Worm (Caenorhabditis elegans) whole organism, L2 larva: Measurements from ENCODE around the gene ZK353.9.

ENCODE experiments used
- C34F6.9 ChIP-seq: fragments of 150-350 bp; optimal IDR thresholded peaks from 2 replicates; lab custom pipeline; 2014; ENCODE audit warnings: missing biosample characterization, missing genetic modification characterization
- F13H6.1 ChIP-seq: sonication (generic microtip); optimal IDR thresholded peaks from 2 replicates; lab custom pipeline; 2016; ENCODE audit warnings: missing genetic modification characterization, missing compliant biosample characterization
- R02D3.7 ChIP-seq: fragments of 150-350 bp; optimal IDR thresholded peaks from 2 replicates; lab custom pipeline; 2014; ENCODE audit warnings: missing biosample characterization, missing genetic modification characterization
- Y55F3AM.14 ChIP-seq: fragments of 200-800 bp; sonication (Bioruptor generic); optimal IDR thresholded peaks from 2 replicates; lab custom pipeline; 2018; ENCODE audit warnings: mild to moderate bottlenecking, missing genetic modification characterization, missing compliant biosample characterization
- ZK546.5 ChIP-seq: sonication (generic microtip); optimal IDR thresholded peaks from 2 replicates; lab custom pipeline; 2017; ENCODE audit warnings: missing biosample characterization, missing genetic modification characterization
- alr-1 ChIP-seq: fragments of 150-350 bp; optimal IDR thresholded peaks from 2 replicates; lab custom pipeline; 2014; ENCODE audit warnings: missing biosample characterization, missing genetic modification characterization
- aly-2 ChIP-seq: fragments of 150-350 bp; optimal IDR thresholded peaks from 2 replicates; lab custom pipeline; 2014; ENCODE audit warnings: missing biosample characterization, missing genetic modification characterization
- ama-1 ChIP-seq: fragments of 150-350 bp; optimal IDR thresholded peaks from 2 replicates; lab custom pipeline; 2018; ENCODE audit warnings: inconsistent platforms
- blmp-1 ChIP-seq: sonication (generic microtip); optimal IDR thresholded peaks from 2 replicates; lab custom pipeline; 2017; ENCODE audit warnings: missing genetic modification characterization, mild to moderate bottlenecking, missing compliant biosample characterization, antibody characterized with exemption, moderate library complexity; ENCODE audit not compliant: insufficient read depth
- ceh-16 ChIP-seq: fragments of 150-350 bp; optimal IDR thresholded peaks from 2 replicates; lab custom pipeline; 2014; ENCODE audit warnings: missing biosample characterization, missing genetic modification characterization
- ceh-82 ChIP-seq: fragments of 150-350 bp; optimal IDR thresholded peaks from 2 replicates; lab custom pipeline; 2014; ENCODE audit warnings: missing biosample characterization, missing genetic modification characterization
- crh-2 ChIP-seq: sonication (generic microtip); optimal IDR thresholded peaks from 2 replicates; lab custom pipeline; 2017; ENCODE audit warnings: missing biosample characterization, missing genetic modification characterization
- dmd-4 ChIP-seq: sonication (generic microtip); optimal IDR thresholded peaks from 2 replicates; lab custom pipeline; 2017; ENCODE audit warnings: missing biosample characterization, missing genetic modification characterization
- egl-27 ChIP-seq: sonication (generic microtip); optimal IDR thresholded peaks from 3 replicates; lab custom pipeline; 2017; ENCODE audit warnings: missing biosample characterization, missing genetic modification reagents, missing genetic modification characterization
- elt-1 ChIP-seq: fragments of 150-350 bp; optimal IDR thresholded peaks from 2 replicates; lab custom pipeline; 2014; ENCODE audit warnings: missing biosample characterization, missing genetic modification characterization
- elt-3 ChIP-seq: sonication (generic microtip); optimal IDR thresholded peaks from 2 replicates; lab custom pipeline; 2017; ENCODE audit warnings: missing biosample characterization, missing genetic modification characterization
- fos-1 ChIP-seq: fragments of 150-350 bp; optimal IDR thresholded peaks from 2 replicates; lab custom pipeline; 2014; ENCODE audit warnings: missing biosample characterization, missing genetic modification characterization
- gmeb-1 ChIP-seq: fragments of 150-350 bp; optimal IDR thresholded peaks from 2 replicates; lab custom pipeline; 2014; ENCODE audit warnings: missing biosample characterization, missing genetic modification characterization
- lin-11 ChIP-seq: fragments of 150-350 bp; sonication (generic microtip); optimal IDR thresholded peaks from 2 replicates; lab custom pipeline; 2014; ENCODE audit warnings: missing biosample characterization, missing genetic modification characterization, inconsistent platforms, mixed read lengths
- lin-13 ChIP-seq: fragments of 150-350 bp; optimal IDR thresholded peaks from 2 replicates; lab custom pipeline; 2014; ENCODE audit warnings: missing biosample characterization, missing genetic modification reagents, missing genetic modification characterization
- lin-39 ChIP-seq: fragments of 150-350 bp; optimal IDR thresholded peaks from 2 replicates; lab custom pipeline; 2014; ENCODE audit warnings: missing biosample characterization, missing genetic modification reagents, missing genetic modification characterization
- lsy-2 ChIP-seq, 2 experiments: fragments of 150-350 bp in 1 of 2; sonication (generic microtip) in 1 of 2; optimal IDR thresholded peaks; 2 replicates each; lab custom pipeline; 2014 to 2017; ENCODE audit warnings: missing biosample characterization in 2 of 2, missing genetic modification characterization in 2 of 2
- mab-5 ChIP-seq: fragments of 150-350 bp; optimal IDR thresholded peaks from 2 replicates; lab custom pipeline; 2014; ENCODE audit warnings: missing biosample characterization, missing genetic modification characterization
- mbf-1 ChIP-seq: sonication (generic microtip); optimal IDR thresholded peaks from 2 replicates; lab custom pipeline; 2017; ENCODE audit warnings: missing biosample characterization, missing genetic modification characterization
- mdl-1 ChIP-seq, 2 experiments: fragments of 150-350 bp in 1 of 2; sonication (generic microtip) in 1 of 2; optimal IDR thresholded peaks; 2 replicates each; lab custom pipeline; 2017; ENCODE audit warnings: missing biosample characterization in 2 of 2, missing genetic modification characterization in 2 of 2
- nhr-10 ChIP-seq: sonication (generic microtip); optimal IDR thresholded peaks from 2 replicates; lab custom pipeline; 2017; ENCODE audit warnings: missing biosample characterization, missing genetic modification characterization
- nhr-11 ChIP-seq: fragments of 150-350 bp; optimal IDR thresholded peaks from 2 replicates; lab custom pipeline; 2014; ENCODE audit warnings: missing biosample characterization, missing genetic modification characterization
- nhr-12 ChIP-seq: fragments of 150-350 bp; optimal IDR thresholded peaks from 2 replicates; lab custom pipeline; 2014; ENCODE audit warnings: missing biosample characterization, missing genetic modification characterization
- nhr-129 ChIP-seq: fragments of 150-350 bp; optimal IDR thresholded peaks from 2 replicates; lab custom pipeline; 2014; ENCODE audit warnings: missing biosample characterization, missing genetic modification characterization
- nhr-21 ChIP-seq: fragments of 150-350 bp; optimal IDR thresholded peaks from 2 replicates; lab custom pipeline; 2014; ENCODE audit warnings: missing biosample characterization, missing genetic modification characterization
- nhr-23 ChIP-seq: fragments of 150-350 bp; optimal IDR thresholded peaks from 2 replicates; lab custom pipeline; 2014; ENCODE audit warnings: missing biosample characterization, missing genetic modification reagents, missing genetic modification characterization
- nhr-237 ChIP-seq: fragments of 150-350 bp; optimal IDR thresholded peaks from 2 replicates; lab custom pipeline; 2014; ENCODE audit warnings: missing biosample characterization, missing genetic modification characterization
- nhr-25 ChIP-seq: fragments of 150-350 bp; sonication (generic microtip); optimal IDR thresholded peaks from 3 replicates; lab custom pipeline; 2014; ENCODE audit warnings: missing biosample characterization, missing genetic modification characterization
- nhr-6 ChIP-seq: fragments of 150-350 bp; optimal IDR thresholded peaks from 2 replicates; lab custom pipeline; 2014; ENCODE audit warnings: missing biosample characterization, missing genetic modification characterization
- nhr-77 ChIP-seq: fragments of 150-350 bp; optimal IDR thresholded peaks from 2 replicates; lab custom pipeline; 2014; ENCODE audit warnings: missing biosample characterization, missing genetic modification characterization
- peb-1 ChIP-seq: fragments of 150-350 bp; optimal IDR thresholded peaks from 2 replicates; lab custom pipeline; 2014; ENCODE audit warnings: missing biosample characterization, missing genetic modification characterization
- sem-4 ChIP-seq: fragments of 150-350 bp; optimal IDR thresholded peaks from 2 replicates; lab custom pipeline; 2014; ENCODE audit warnings: missing biosample characterization, missing genetic modification reagents, missing genetic modification characterization
- skn-1 ChIP-seq: sonication (generic microtip); optimal IDR thresholded peaks from 2 replicates; lab custom pipeline; 2017; ENCODE audit warnings: missing biosample characterization, missing genetic modification characterization
- sma-3 ChIP-seq: sonication (generic microtip); optimal IDR thresholded peaks from 2 replicates; lab custom pipeline; 2016; ENCODE audit warnings: missing genetic modification reagents, missing genetic modification characterization, missing compliant biosample characterization
- sma-9 ChIP-seq, 2 experiments: fragments of 150-350 bp in 1 of 2; sonication (generic microtip) in 1 of 2; optimal IDR thresholded peaks; 2 replicates each; lab custom pipeline; 2014 to 2016; ENCODE audit warnings: missing genetic modification characterization in 2 of 2, mild to moderate bottlenecking in 1 of 2, missing biosample characterization in 1 of 2, missing compliant biosample characterization in 1 of 2, missing genetic modification reagents in 1 of 2, moderate library complexity in 1 of 2
- snpc-4 ChIP-seq: fragments of 150-350 bp; optimal IDR thresholded peaks from 2 replicates; lab custom pipeline; 2014; ENCODE audit warnings: missing biosample characterization, missing genetic modification characterization
- unc-39 ChIP-seq: fragments of 150-350 bp; optimal IDR thresholded peaks from 2 replicates; lab custom pipeline; 2014; ENCODE audit warnings: missing biosample characterization, missing genetic modification characterization
- unc-55 ChIP-seq: fragments of 150-350 bp; sonication (generic microtip); optimal IDR thresholded peaks from 3 replicates; lab custom pipeline; 2014; ENCODE audit warnings: missing biosample characterization, missing genetic modification reagents, missing genetic modification characterization
- unc-62 ChIP-seq: fragments of 150-350 bp; optimal IDR thresholded peaks from 2 replicates; lab custom pipeline; 2014; ENCODE audit warnings: missing biosample characterization, missing genetic modification reagents, missing genetic modification characterization
- zag-1 ChIP-seq: fragments of 150-350 bp; optimal IDR thresholded peaks from 2 replicates; lab custom pipeline; 2014; ENCODE audit warnings: missing biosample characterization, missing genetic modification characterization
- ztf-1 ChIP-seq: fragments of 200-800 bp; sonication (Bioruptor generic); conservative IDR thresholded peaks from 2 replicates; pipeline ENCODE4 v1.3.6; 2022; ENCODE audit warnings: missing genetic modification characterization, missing compliant biosample characterization
- ztf-11 ChIP-seq: sonication (generic microtip); optimal IDR thresholded peaks from 2 replicates; lab custom pipeline; 2017; ENCODE audit warnings: missing biosample characterization, missing genetic modification characterization
- ztf-4 ChIP-seq: fragments of 150-350 bp; optimal IDR thresholded peaks from 2 replicates; lab custom pipeline; 2014; ENCODE audit warnings: missing biosample characterization, missing genetic modification characterization

ZK353.9 gene

ce11 chrIII:8446940-8447403, 37.7 kb downstream of the ZK353.9 start, which contains the start of gene rpn-3:
rpn-3 (plus strand) TSS chrIII:8447353.
- peak; percentile 97 for TF ChIP-seq sma-3 (GFP tag; lab: Kevin White, UChicago)
- TF ChIP-seq ztf-1, result no peak
- no peak for TF ChIP-seq ztf-11 (tag; lab: Kevin White, UChicago)
- peak; percentile 63 for TF ChIP-seq lin-11 (tag; lab: Kevin White, UChicago)
- peak; percentile 95 for TF ChIP-seq nhr-21 (tag; lab: Kevin White, UChicago)
- no peak for TF ChIP-seq elt-1 (tag; lab: Kevin White, UChicago)
- TF ChIP-seq lin-39 (tag; lab: Kevin White, UChicago), result no peak
- TF ChIP-seq ceh-16 (tag; lab: Kevin White, UChicago), result peak; percentile 19
- TF ChIP-seq crh-2 (tag; lab: Kevin White, UChicago), result peak; percentile 99
- peak; percentile 96 for TF ChIP-seq ama-1
- TF ChIP-seq mdl-1 (tag; optimal IDR thresholded peaks at IDR 0.05; lab: Kevin White, UChicago), result peak in 1 of 2 experiments; percentile 31
- TF ChIP-seq nhr-12, result peak; percentile 6
- TF ChIP-seq egl-27, result peak; percentile 90
- TF ChIP-seq ztf-4 (tag; lab: Kevin White, UChicago), result peak; percentile 98
- TF ChIP-seq C34F6.9 (tag; lab: Kevin White, UChicago), result peak; percentile 99
- TF ChIP-seq unc-55 (GFP tag; lab: Kevin White, UChicago), result peak; percentile 99
- TF ChIP-seq dmd-4 (tag; lab: Kevin White, UChicago), result no peak
- peak; percentile 95 for TF ChIP-seq gmeb-1
- no peak for TF ChIP-seq alr-1
- TF ChIP-seq nhr-25 (tag; lab: Kevin White, UChicago), result peak; percentile 97
- peak; percentile 94 for TF ChIP-seq nhr-129 (tag; lab: Kevin White, UChicago)
- TF ChIP-seq snpc-4 (tag; lab: Kevin White, UChicago), result peak; percentile 90
- TF ChIP-seq nhr-23 (tag; lab: Kevin White, UChicago), result no peak
- no peak for TF ChIP-seq aly-2 (tag; lab: Kevin White, UChicago)
- TF ChIP-seq zag-1 (tag; lab: Kevin White, UChicago), result peak; percentile 88
- peak; percentile 97 for TF ChIP-seq nhr-6
- TF ChIP-seq ZK546.5 (tag; lab: Kevin White, UChicago), result peak; percentile 69
- TF ChIP-seq nhr-10 (tag; lab: Kevin White, UChicago), result peak; percentile 85
- TF ChIP-seq mbf-1 (tag; lab: Kevin White, UChicago), result no peak
- TF ChIP-seq peb-1 (tag; lab: Kevin White, UChicago), result no peak
- peak; percentile 93 to 97 for TF ChIP-seq lsy-2 (tag; optimal IDR thresholded peaks at IDR 0.05; lab: Kevin White, UChicago)
- TF ChIP-seq elt-3 (tag; lab: Kevin White, UChicago), result no peak
- TF ChIP-seq unc-62 (GFP tag; lab: Kevin White, UChicago), result peak; percentile 66
- TF ChIP-seq skn-1 (tag; lab: Kevin White, UChicago), result peak; percentile 99
- TF ChIP-seq nhr-237, result peak; percentile 72
- TF ChIP-seq nhr-11, result no peak
- peak; percentile 92 for TF ChIP-seq F13H6.1 (tag; lab: Kevin White, UChicago)
- TF ChIP-seq nhr-77 (tag; lab: Kevin White, UChicago), result peak; percentile 83
- TF ChIP-seq ceh-82, result peak; percentile 83
- TF ChIP-seq blmp-1 (tag; lab: Kevin White, UChicago), result peak; percentile 89
- peak; percentile 64 for TF ChIP-seq R02D3.7 (tag; lab: Kevin White, UChicago)
- TF ChIP-seq Y55F3AM.14 (GFP tag; lab: Kevin White, UChicago), result peak; percentile 58
- TF ChIP-seq lin-13 (GFP tag; lab: Kevin White, UChicago), result peak; percentile 97
- TF ChIP-seq sem-4 (tag; lab: Kevin White, UChicago), result peak; percentile 97
- no peak for TF ChIP-seq unc-39 (tag; lab: Kevin White, UChicago)
- TF ChIP-seq sma-9 (GFP tag; optimal IDR thresholded peaks at IDR 0.05; lab: Kevin White, UChicago), result peak; percentile 96
- TF ChIP-seq sma-9 (tag; optimal IDR thresholded peaks at IDR 0.05; lab: Kevin White, UChicago), result no peak
- peak; percentile 98 for TF ChIP-seq fos-1
- TF ChIP-seq mab-5 (tag; lab: Kevin White, UChicago), result peak; percentile 95
